Worm (Caenorhabditis elegans) whole organism, L2 larva: ENCODE results near the gene C18H7.6.

Source experiments
- F13H6.1 ChIP-seq: sonication (generic microtip); optimal IDR thresholded peaks from 2 replicates; lab custom pipeline; 2016; ENCODE audit warnings: missing genetic modification characterization, missing compliant biosample characterization
- alr-1 ChIP-seq: fragments of 150-350 bp; optimal IDR thresholded peaks from 2 replicates; lab custom pipeline; 2014; ENCODE audit warnings: missing biosample characterization, missing genetic modification characterization
- ama-1 ChIP-seq: fragments of 150-350 bp; optimal IDR thresholded peaks from 2 replicates; lab custom pipeline; 2018; ENCODE audit warnings: inconsistent platforms
- blmp-1 ChIP-seq: sonication (generic microtip); optimal IDR thresholded peaks from 2 replicates; lab custom pipeline; 2017; ENCODE audit warnings: missing genetic modification characterization, mild to moderate bottlenecking, missing compliant biosample characterization, antibody characterized with exemption, moderate library complexity; ENCODE audit not compliant: insufficient read depth
- ceh-82 ChIP-seq: fragments of 150-350 bp; optimal IDR thresholded peaks from 2 replicates; lab custom pipeline; 2014; ENCODE audit warnings: missing biosample characterization, missing genetic modification characterization
- crh-2 ChIP-seq: sonication (generic microtip); optimal IDR thresholded peaks from 2 replicates; lab custom pipeline; 2017; ENCODE audit warnings: missing biosample characterization, missing genetic modification characterization
- dmd-4 ChIP-seq: sonication (generic microtip); optimal IDR thresholded peaks from 2 replicates; lab custom pipeline; 2017; ENCODE audit warnings: missing biosample characterization, missing genetic modification characterization
- egl-27 ChIP-seq: sonication (generic microtip); optimal IDR thresholded peaks from 3 replicates; lab custom pipeline; 2017; ENCODE audit warnings: missing biosample characterization, missing genetic modification reagents, missing genetic modification characterization
- elt-1 ChIP-seq: fragments of 150-350 bp; optimal IDR thresholded peaks from 2 replicates; lab custom pipeline; 2014; ENCODE audit warnings: missing biosample characterization, missing genetic modification characterization
- elt-3 ChIP-seq: sonication (generic microtip); optimal IDR thresholded peaks from 2 replicates; lab custom pipeline; 2017; ENCODE audit warnings: missing biosample characterization, missing genetic modification characterization
- gmeb-1 ChIP-seq: fragments of 150-350 bp; optimal IDR thresholded peaks from 2 replicates; lab custom pipeline; 2014; ENCODE audit warnings: missing biosample characterization, missing genetic modification characterization
- lin-11 ChIP-seq: fragments of 150-350 bp; sonication (generic microtip); optimal IDR thresholded peaks from 2 replicates; lab custom pipeline; 2014; ENCODE audit warnings: missing biosample characterization, missing genetic modification characterization, inconsistent platforms, mixed read lengths
- lin-13 ChIP-seq: fragments of 150-350 bp; optimal IDR thresholded peaks from 2 replicates; lab custom pipeline; 2014; ENCODE audit warnings: missing biosample characterization, missing genetic modification reagents, missing genetic modification characterization
- lsy-2 ChIP-seq, 2 experiments: fragments of 150-350 bp in 1 of 2; sonication (generic microtip) in 1 of 2; optimal IDR thresholded peaks; 2 replicates each; lab custom pipeline; 2014 to 2017; ENCODE audit warnings: missing biosample characterization in 2 of 2, missing genetic modification characterization in 2 of 2
- mdl-1 ChIP-seq, 2 experiments: fragments of 150-350 bp in 1 of 2; sonication (generic microtip) in 1 of 2; optimal IDR thresholded peaks; 2 replicates each; lab custom pipeline; 2017; ENCODE audit warnings: missing biosample characterization in 2 of 2, missing genetic modification characterization in 2 of 2
- nhr-10 ChIP-seq: sonication (generic microtip); optimal IDR thresholded peaks from 2 replicates; lab custom pipeline; 2017; ENCODE audit warnings: missing biosample characterization, missing genetic modification characterization
- nhr-11 ChIP-seq: fragments of 150-350 bp; optimal IDR thresholded peaks from 2 replicates; lab custom pipeline; 2014; ENCODE audit warnings: missing biosample characterization, missing genetic modification characterization
- nhr-12 ChIP-seq: fragments of 150-350 bp; optimal IDR thresholded peaks from 2 replicates; lab custom pipeline; 2014; ENCODE audit warnings: missing biosample characterization, missing genetic modification characterization
- nhr-129 ChIP-seq: fragments of 150-350 bp; optimal IDR thresholded peaks from 2 replicates; lab custom pipeline; 2014; ENCODE audit warnings: missing biosample characterization, missing genetic modification characterization
- nhr-23 ChIP-seq: fragments of 150-350 bp; optimal IDR thresholded peaks from 2 replicates; lab custom pipeline; 2014; ENCODE audit warnings: missing biosample characterization, missing genetic modification reagents, missing genetic modification characterization
- nhr-25 ChIP-seq: fragments of 150-350 bp; sonication (generic microtip); optimal IDR thresholded peaks from 3 replicates; lab custom pipeline; 2014; ENCODE audit warnings: missing biosample characterization, missing genetic modification characterization
- nhr-6 ChIP-seq: fragments of 150-350 bp; optimal IDR thresholded peaks from 2 replicates; lab custom pipeline; 2014; ENCODE audit warnings: missing biosample characterization, missing genetic modification characterization
- nhr-77 ChIP-seq: fragments of 150-350 bp; optimal IDR thresholded peaks from 2 replicates; lab custom pipeline; 2014; ENCODE audit warnings: missing biosample characterization, missing genetic modification characterization
- sem-4 ChIP-seq: fragments of 150-350 bp; optimal IDR thresholded peaks from 2 replicates; lab custom pipeline; 2014; ENCODE audit warnings: missing biosample characterization, missing genetic modification reagents, missing genetic modification characterization
- sma-3 ChIP-seq: sonication (generic microtip); optimal IDR thresholded peaks from 2 replicates; lab custom pipeline; 2016; ENCODE audit warnings: missing genetic modification reagents, missing genetic modification characterization, missing compliant biosample characterization
- sma-9 ChIP-seq, 2 experiments: fragments of 150-350 bp in 1 of 2; sonication (generic microtip) in 1 of 2; optimal IDR thresholded peaks; 2 replicates each; lab custom pipeline; 2014 to 2016; ENCODE audit warnings: missing genetic modification characterization in 2 of 2, mild to moderate bottlenecking in 1 of 2, missing biosample characterization in 1 of 2, missing compliant biosample characterization in 1 of 2, missing genetic modification reagents in 1 of 2, moderate library complexity in 1 of 2
- snpc-4 ChIP-seq: fragments of 150-350 bp; optimal IDR thresholded peaks from 2 replicates; lab custom pipeline; 2014; ENCODE audit warnings: missing biosample characterization, missing genetic modification characterization
- unc-39 ChIP-seq: fragments of 150-350 bp; optimal IDR thresholded peaks from 2 replicates; lab custom pipeline; 2014; ENCODE audit warnings: missing biosample characterization, missing genetic modification characterization
- unc-55 ChIP-seq: fragments of 150-350 bp; sonication (generic microtip); optimal IDR thresholded peaks from 3 replicates; lab custom pipeline; 2014; ENCODE audit warnings: missing biosample characterization, missing genetic modification reagents, missing genetic modification characterization
- unc-62 ChIP-seq: fragments of 150-350 bp; optimal IDR thresholded peaks from 2 replicates; lab custom pipeline; 2014; ENCODE audit warnings: missing biosample characterization, missing genetic modification reagents, missing genetic modification characterization
- zag-1 ChIP-seq: fragments of 150-350 bp; optimal IDR thresholded peaks from 2 replicates; lab custom pipeline; 2014; ENCODE audit warnings: missing biosample characterization, missing genetic modification characterization
- ztf-1 ChIP-seq: fragments of 200-800 bp; sonication (Bioruptor generic); conservative IDR thresholded peaks from 2 replicates; pipeline ENCODE4 v1.3.6; 2022; ENCODE audit warnings: missing genetic modification characterization, missing compliant biosample characterization
- ztf-4 ChIP-seq: fragments of 150-350 bp; optimal IDR thresholded peaks from 2 replicates; lab custom pipeline; 2014; ENCODE audit warnings: missing biosample characterization, missing genetic modification characterization

C18H7.6 gene

DNA sequence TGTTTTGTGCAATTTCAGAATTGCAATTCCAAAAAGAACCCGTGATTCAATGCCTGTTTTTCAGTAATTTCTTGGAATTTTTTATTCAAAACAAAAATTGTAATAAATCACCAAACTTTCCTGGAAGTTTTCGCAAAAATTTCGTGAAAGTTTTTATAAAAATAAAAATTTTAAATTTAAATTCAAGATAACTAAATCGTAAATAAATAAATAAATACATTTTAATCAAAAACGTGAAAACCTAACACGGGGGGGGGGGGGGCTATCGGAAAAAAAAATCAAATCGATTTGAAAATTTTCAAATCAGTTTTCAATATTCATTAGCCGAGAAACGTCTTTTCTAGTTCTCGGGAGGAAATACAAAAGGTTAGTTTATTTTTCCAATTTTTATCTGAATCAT is 744 bp upstream of the C18H7.6 start, which contains the start of gene C18H7.4:
Gene C18H7.4, plus strand, starts transcription at position 301 of the 400 bp plus-strand sequence.
- TF ChIP-seq ceh-82 (tag; lab: Kevin White, UChicago) (no peak), lin-13 (no peak), elt-1 (tag; lab: Kevin White, UChicago) (no peak), zag-1 (tag; lab: Kevin White, UChicago) (no peak), nhr-77 (tag; lab: Kevin White, UChicago) (no peak), unc-62 (GFP tag; lab: Kevin White, UChicago) (no peak), nhr-129 (tag; lab: Kevin White, UChicago) (no peak), unc-39 (tag; lab: Kevin White, UChicago) (no peak), sma-9 (GFP tag; optimal IDR thresholded peaks at IDR 0.05; lab: Kevin White, UChicago) (no peak), sma-9 (tag; optimal IDR thresholded peaks at IDR 0.05; lab: Kevin White, UChicago) (no peak), nhr-23 (tag; lab: Kevin White, UChicago) (no peak)

DNA sequence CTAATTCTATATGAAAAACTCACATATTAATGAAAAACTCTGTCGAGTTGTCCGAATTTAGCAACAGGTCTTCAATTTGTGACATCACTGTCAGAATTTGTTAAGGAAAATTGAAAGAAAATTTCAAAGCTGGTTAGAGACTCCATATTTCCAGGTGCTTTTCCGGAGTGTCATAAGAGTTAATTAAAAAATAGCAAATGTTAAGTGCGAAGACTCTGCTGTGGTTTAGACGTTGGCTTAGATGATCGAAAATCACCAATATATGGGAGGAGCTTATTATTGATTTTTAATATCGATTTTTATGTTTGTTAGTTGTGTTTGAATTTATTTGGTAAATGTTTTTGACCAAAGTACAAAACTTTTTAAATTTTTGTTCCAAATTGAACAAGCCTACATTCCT is 4.6 kb downstream of the C18H7.6 start, which contains the start of gene C18H7.12:
Gene C18H7.12, minus strand, starts transcription at position 101 of the 400 bp plus-strand sequence.
- no peak for TF ChIP-seq ama-1 (lab: Kevin White, UChicago)
- no peak for TF ChIP-seq mdl-1 (tag; optimal IDR thresholded peaks at IDR 0.05; lab: Kevin White, UChicago)
- no peak for TF ChIP-seq elt-3 (tag; lab: Kevin White, UChicago)
- no peak for TF ChIP-seq nhr-10 (tag; lab: Kevin White, UChicago)
- TF ChIP-seq egl-27 (tag; lab: Kevin White, UChicago) = no peak

DNA sequence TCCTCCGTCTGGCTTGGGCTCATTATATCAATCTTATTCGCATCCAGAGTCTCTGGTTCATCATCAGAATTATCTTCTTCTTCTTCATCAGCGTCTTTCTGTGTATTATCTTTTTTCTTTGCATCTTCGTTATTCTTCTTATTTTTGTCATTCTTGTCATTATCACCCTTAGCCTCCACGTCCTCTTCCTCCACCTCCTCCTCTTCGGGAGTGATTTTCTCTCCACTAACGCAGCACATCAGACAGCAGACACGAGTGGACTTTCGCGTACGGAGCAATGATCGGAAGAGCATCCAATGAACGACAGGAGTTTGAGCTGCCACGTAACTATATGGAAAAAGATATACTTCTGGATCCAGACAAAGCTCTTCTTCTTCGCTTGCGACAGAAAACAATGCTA is 8.2 kb downstream of the C18H7.6 start:
- TF ChIP-seq mdl-1 (tag; optimal IDR thresholded peaks at IDR 0.05; lab: Kevin White, UChicago) (no peak), sma-9 (GFP tag; optimal IDR thresholded peaks at IDR 0.05; lab: Kevin White, UChicago) (no peak), sma-9 (tag; optimal IDR thresholded peaks at IDR 0.05; lab: Kevin White, UChicago) (no peak), nhr-11 (tag; lab: Kevin White, UChicago) (no peak), nhr-12 (tag; lab: Kevin White, UChicago) (no peak), sma-3 (no peak), sem-4 (no peak), ama-1 (lab: Kevin White, UChicago) (no peak), unc-62 (GFP tag; lab: Kevin White, UChicago) (no peak), elt-3 (tag; lab: Kevin White, UChicago) (no peak), egl-27 (tag; lab: Kevin White, UChicago) (no peak), unc-39 (tag; lab: Kevin White, UChicago) (no peak), ceh-82 (tag; lab: Kevin White, UChicago) (no peak), blmp-1 (no peak), lsy-2 (tag; optimal IDR thresholded peaks at IDR 0.05; lab: Kevin White, UChicago) (no peak), dmd-4 (tag; lab: Kevin White, UChicago) (no peak), crh-2 (tag; lab: Kevin White, UChicago) (no peak), snpc-4 (tag; lab: Kevin White, UChicago) (no peak), F13H6.1 (tag; lab: Kevin White, UChicago) (no peak), nhr-23 (tag; lab: Kevin White, UChicago) (no peak), lin-11 (tag; lab: Kevin White, UChicago) (no peak)

DNA sequence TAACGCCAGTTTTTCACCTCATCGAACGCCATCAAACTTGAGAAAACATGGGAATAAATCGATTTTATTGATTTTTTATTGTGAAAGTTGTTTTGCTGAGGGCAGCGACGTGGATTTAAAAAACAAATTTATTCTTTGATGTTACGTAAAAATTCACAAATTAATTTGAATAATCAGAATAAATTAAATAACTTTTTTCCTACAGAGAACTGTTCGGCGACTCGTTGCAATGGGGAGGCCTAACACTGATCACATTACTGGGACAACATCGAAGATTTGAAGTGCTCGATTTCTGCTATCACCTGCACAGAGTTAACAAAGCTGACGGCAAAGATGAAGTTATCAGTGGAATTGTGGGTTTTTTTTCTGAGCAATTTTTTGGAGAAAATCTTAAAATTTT is 10.2 kb downstream of the C18H7.6 start, which contains the start of gene F56A11.6:
Gene F56A11.6, minus strand, starts transcription at position 101 of the 400 bp plus-strand sequence.
- TF ChIP-seq unc-55 (no peak), elt-3 (tag; lab: Kevin White, UChicago) (no peak), lsy-2 (tag; optimal IDR thresholded peaks at IDR 0.05; lab: Kevin White, UChicago) (no peak), nhr-25 (no peak), nhr-12 (tag; lab: Kevin White, UChicago) (no peak), snpc-4 (tag; lab: Kevin White, UChicago) (no peak), egl-27 (tag; lab: Kevin White, UChicago) (no peak), elt-1 (tag; lab: Kevin White, UChicago) (no peak), gmeb-1 (tag; lab: Kevin White, UChicago) (no peak), nhr-6 (tag; lab: Kevin White, UChicago) (no peak), crh-2 (tag; lab: Kevin White, UChicago) (no peak), alr-1 (tag; lab: Kevin White, UChicago) (no peak), ceh-82 (tag; lab: Kevin White, UChicago) (no peak), ztf-4 (tag; lab: Kevin White, UChicago) (no peak), unc-62 (GFP tag; lab: Kevin White, UChicago) (no peak), sma-3 (no peak), ztf-1 (GFP tag; lab: Robert Waterston, UW) (no peak)
- TF ChIP-seq, all 48 proteins: peak for 0
